Fruit fly (Drosophila melanogaster) S2 (cell line): ENCODE data around the gene RpL17.

Experiments
- CG8478 ChIP-seq: fragments of >200 bp; optimal IDR thresholded peaks from 2 replicates; lab custom pipeline; 2018
- CTCF ChIP-seq, 2 experiments: fragments of >200 bp; optimal IDR thresholded peaks; 2 replicates each; lab custom pipeline; 2018

RpL17 gene

DNA sequence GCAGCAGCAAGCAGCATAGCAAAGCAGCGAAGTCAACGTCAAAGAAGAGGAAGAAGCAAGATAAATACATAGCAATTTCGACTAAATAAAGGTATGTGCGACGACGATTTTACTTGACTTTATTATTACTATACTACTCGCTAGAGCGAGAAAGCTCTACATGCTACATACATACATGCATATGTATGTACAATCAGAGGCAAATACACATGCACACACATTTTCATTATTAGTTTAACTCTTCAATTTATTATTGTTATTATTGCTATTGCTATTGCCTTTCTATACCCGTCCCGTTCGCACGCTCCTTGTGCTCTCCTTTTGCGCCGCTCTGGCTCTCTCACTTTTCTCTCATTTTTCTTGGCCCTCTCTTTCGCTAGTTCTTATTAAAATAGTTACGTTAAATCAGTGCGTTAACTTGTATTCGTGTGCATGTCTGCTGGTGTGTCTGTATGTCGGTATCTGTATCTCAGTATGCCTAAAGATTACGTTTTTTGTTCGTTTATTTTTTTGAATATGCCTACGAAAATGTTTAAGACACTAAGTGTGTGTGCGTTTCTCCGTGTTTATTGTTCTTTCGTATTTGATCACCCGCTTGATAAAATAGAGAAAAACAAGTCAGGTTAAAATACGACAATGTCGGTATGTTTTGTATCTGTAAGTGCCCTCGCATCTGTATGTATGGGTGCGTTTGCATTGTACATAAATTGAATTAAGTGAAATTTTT lies 43.6 kb downstream of the RpL17 start:
- TF ChIP-seq CG8478 (lab: Kevin White, UChicago), result no peak
- TF ChIP-seq CTCF (optimal IDR thresholded peaks at IDR 0.05; lab: Kevin White, UChicago), result no peak

DNA sequence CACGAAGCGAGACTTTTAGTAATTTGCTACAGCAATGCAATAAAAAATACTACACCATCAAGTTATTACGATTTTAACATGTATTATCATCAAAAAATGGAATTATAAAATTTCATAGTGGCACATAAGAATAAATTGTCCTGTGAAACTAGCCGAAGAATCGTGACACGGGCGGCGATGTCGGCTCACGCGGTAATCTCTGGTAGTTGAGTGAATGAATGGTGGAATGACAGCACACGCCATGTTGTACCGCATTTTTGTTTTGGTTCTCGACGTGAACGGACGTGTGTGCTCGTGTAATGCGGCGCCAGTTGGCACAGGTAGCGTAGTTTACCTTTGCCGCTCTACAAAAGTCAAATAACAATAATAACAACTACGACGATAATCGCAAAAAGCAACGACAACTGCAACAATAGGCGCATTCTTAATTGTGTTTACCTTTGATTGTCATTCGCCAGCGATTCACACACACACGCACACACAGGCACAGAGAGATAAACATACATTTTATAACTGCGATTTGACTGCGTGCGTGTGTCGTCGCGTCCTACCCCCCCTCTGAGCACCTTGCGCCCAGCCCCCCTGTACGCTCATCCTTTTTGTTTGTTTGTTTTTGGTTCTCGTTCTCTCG lies 44.7 kb downstream of the RpL17 start, which contains the start of gene CG14441:
TSS of gene CG14441 (plus strand) at position 254 of the 631 bp plus-strand sequence.
- TF ChIP-seq CG8478 (lab: Kevin White, UChicago) (no peak), CTCF (optimal IDR thresholded peaks at IDR 0.05; lab: Kevin White, UChicago) (no peak)

DNA sequence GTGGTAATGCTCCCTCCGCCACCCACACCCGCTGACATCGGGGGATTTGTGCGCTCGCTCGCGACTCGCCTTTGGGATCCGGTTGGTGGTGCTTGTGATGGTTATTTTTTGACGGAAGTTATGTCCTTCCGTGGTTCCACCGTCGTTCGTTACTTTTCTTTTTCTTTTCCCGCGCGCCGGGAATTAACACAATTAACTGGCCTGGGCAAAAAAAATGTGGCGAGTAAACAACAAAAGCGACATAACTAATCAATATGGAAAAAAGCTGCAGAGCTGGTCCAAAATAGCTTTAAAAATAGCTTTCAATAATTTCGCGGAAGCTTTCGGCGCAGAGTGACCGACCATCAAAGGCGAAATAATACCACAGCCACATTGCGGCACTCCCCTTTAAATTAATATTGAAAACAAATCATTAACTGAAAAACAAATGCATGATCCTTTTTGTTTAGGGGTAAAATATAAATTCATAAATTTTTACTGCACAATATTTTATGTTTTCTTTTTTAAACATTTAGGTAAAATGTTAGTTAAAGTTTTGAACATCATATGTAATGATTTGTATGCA lies 45.7 kb downstream of the RpL17 start, which contains the start of gene CG14440:
TSS of gene CG14440 (minus strand) at position 320 of the 565 bp plus-strand sequence.
- TF ChIP-seq CG8478 (lab: Kevin White, UChicago) (no peak), CTCF (optimal IDR thresholded peaks at IDR 0.05; lab: Kevin White, UChicago) (no peak)

DNA sequence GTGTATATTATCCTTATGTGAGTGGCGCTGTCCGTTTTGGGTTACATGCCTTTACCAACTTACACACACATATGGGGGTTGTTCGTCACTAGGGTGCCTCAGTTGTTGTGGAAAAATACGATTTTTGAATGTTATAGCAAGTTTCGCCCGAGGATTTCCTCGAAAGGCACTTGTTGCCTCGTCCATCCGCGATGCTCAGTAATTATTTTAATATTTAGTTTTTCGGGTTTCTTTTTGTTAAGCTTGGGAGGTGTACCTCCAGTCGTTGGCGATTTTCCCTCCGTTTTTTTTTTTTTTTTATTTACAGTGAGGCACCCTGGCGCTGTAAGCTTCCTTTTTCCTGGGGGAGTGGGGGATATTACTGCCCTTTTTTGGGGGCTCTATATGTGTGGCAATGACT lies 47.6 kb downstream of the RpL17 start:
- no peak for TF ChIP-seq CG8478 (lab: Kevin White, UChicago)
- TF ChIP-seq CTCF (optimal IDR thresholded peaks at IDR 0.05; lab: Kevin White, UChicago), result no peak

DNA sequence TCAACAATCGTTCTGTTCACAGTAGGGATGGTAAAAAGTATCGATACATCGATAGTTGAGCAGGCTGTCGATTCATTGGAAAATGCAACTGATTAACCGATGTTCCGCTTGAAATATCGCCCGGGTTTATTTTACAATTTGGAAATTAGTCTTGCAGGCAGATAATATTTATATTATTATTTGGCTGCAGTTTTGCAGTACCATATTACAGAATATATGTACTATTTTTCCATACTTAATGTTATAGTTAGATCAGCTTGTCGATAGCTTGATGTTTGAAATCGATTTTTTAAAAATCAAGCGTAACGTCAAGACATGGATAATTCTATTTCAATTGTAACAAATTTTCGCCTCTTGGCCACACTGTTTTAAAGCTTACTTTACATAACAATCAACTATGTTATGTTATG lies 49.1 kb downstream of the RpL17 start, which contains the start of gene CG14442:
TSS of gene CG14442 (minus strand) at position 29 of the 410 bp plus-strand sequence.
- TF ChIP-seq CTCF (optimal IDR thresholded peaks at IDR 0.05; lab: Kevin White, UChicago) (no peak), CG8478 (lab: Kevin White, UChicago) (no peak)

DNA sequence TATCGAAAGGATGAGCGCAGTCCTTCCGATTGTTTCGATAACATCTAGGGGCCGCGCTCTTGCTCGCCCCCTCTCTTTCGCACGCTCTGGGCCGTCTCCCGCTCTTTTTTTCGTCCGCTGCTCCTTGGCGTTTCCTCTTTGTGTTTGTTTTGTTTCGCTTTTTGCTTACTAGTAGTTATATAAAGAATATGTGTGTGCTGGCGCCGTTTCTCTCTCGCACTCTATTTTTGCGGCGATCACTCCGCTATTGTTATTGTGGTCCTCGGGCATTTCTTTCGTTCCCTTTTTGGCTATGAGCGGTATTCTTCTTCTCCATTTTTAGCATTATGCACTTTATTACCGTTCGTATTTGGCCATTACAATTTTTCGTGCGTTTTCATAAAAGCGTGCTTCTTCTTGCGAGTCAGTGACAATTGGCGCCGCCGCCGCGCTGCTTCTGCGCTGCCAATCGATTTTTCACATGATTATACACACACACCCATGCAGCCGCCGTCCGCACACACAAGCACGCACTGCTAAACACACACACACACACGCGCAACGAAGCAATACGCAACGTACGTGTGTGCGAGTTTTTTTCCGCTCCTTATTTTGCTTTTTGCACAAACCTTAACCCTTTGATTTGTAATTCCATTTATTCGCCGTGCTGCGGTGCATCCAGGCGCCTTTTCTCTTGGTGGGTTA lies 49.8 kb downstream of the RpL17 start:
- no peak for TF ChIP-seq CG8478 (lab: Kevin White, UChicago)
